Fruit fly (Drosophila melanogaster) whole organism, embryonic: ENCODE measurements around the gene Arpc5.

Experiments
- Abd-B ChIP-seq: fragments of 200-800 bp; sonication (Bioruptor generic); optimal IDR thresholded peaks from 2 replicates; lab custom pipeline; 2018; ENCODE audit warnings: missing biosample characterization, mild to moderate bottlenecking, missing genetic modification characterization, moderate library complexity
- Atf-2 ChIP-seq: fragments of 200-800 bp; sonication (Bioruptor generic); optimal IDR thresholded peaks from 2 replicates; lab custom pipeline; 2016; ENCODE audit warnings: missing biosample characterization, missing genetic modification characterization
- BEAF-32 ChIP-seq: fragments of 200-800 bp; sonication (Bioruptor generic); optimal IDR thresholded peaks from 3 replicates; lab custom pipeline; 2017; ENCODE audit warnings: missing biosample characterization, missing genetic modification characterization, mild to moderate bottlenecking, moderate library complexity, missing genetic modification reagents
- Bgb ChIP-seq: fragments of 200-800 bp; sonication (Bioruptor generic); IDR thresholded peaks from 2 replicates; pipeline ENCODE4 v1.3.6; 2022; ENCODE audit warnings: missing biosample characterization, missing genetic modification characterization; ENCODE audit not compliant: partially characterized antibody
- CG10267 ChIP-seq: fragments of 200-800 bp; sonication (Bioruptor generic); optimal IDR thresholded peaks from 2 replicates; lab custom pipeline; 2018; ENCODE audit warnings: missing biosample characterization, mild to moderate bottlenecking, missing genetic modification characterization, moderate library complexity
- CG12219 ChIP-seq: fragments of 200-800 bp; sonication (Bioruptor generic); optimal IDR thresholded peaks from 3 replicates; lab custom pipeline; 2018; ENCODE audit warnings: missing biosample characterization, mild to moderate bottlenecking, missing genetic modification characterization
- CG12769 ChIP-seq: fragments of 200-800 bp; sonication (Bioruptor generic); optimal IDR thresholded peaks from 2 replicates; lab custom pipeline; 2019; ENCODE audit warnings: missing biosample characterization, mild to moderate bottlenecking, missing genetic modification characterization, moderate library complexity
- CG15269 ChIP-seq: fragments of 200-800 bp; sonication (Bioruptor generic); optimal IDR thresholded peaks from 2 replicates; lab custom pipeline; 2018; ENCODE audit warnings: missing biosample characterization, mild to moderate bottlenecking, missing genetic modification characterization, moderate library complexity
- CG17912 ChIP-seq: fragments of 200-800 bp; sonication (Bioruptor generic); optimal IDR thresholded peaks from 2 replicates; lab custom pipeline; 2018; ENCODE audit warnings: missing biosample characterization, mild to moderate bottlenecking, missing genetic modification characterization
- CG18262 ChIP-seq: fragments of 200-800 bp; optimal IDR thresholded peaks from 3 replicates; lab custom pipeline; 2019; ENCODE audit warnings: missing biosample characterization, mild to moderate bottlenecking, missing genetic modification characterization, moderate library complexity
- CG1832 ChIP-seq: fragments of 200-800 bp; sonication (Bioruptor generic); optimal IDR thresholded peaks from 2 replicates; lab custom pipeline; 2017; ENCODE audit warnings: missing biosample characterization, mild to moderate bottlenecking, missing genetic modification characterization, inconsistent platforms
- CG18476 ChIP-seq: fragments of 200-800 bp; sonication (Bioruptor generic); optimal IDR thresholded peaks from 2 replicates; lab custom pipeline; 2016; ENCODE audit warnings: missing biosample characterization, mild to moderate bottlenecking, missing genetic modification characterization
- CG2199 ChIP-seq: fragments of 200-800 bp; sonication (Bioruptor generic); IDR thresholded peaks from 3 replicates; pipeline ENCODE4 v1.3.6; 2022; ENCODE audit warnings: missing biosample characterization, missing genetic modification characterization
- CG32767 ChIP-seq: fragments of 200-800 bp; sonication (Bioruptor generic); IDR thresholded peaks from 2 replicates; pipeline ENCODE4 v1.3.6; 2022; ENCODE audit warnings: missing biosample characterization, missing genetic modification characterization
- CG34224 ChIP-seq: fragments of 200-800 bp; sonication (Bioruptor generic); IDR thresholded peaks from 3 replicates; pipeline ENCODE4 v1.3.6; 2022; ENCODE audit warnings: missing biosample characterization, missing genetic modification characterization; ENCODE audit not compliant: partially characterized antibody
- CG3847 ChIP-seq: fragments of 200-800 bp; sonication (Bioruptor generic); IDR thresholded peaks from 2 replicates; pipeline ENCODE4 v1.3.6; 2022; ENCODE audit warnings: missing biosample characterization, missing genetic modification characterization
- CG4424 ChIP-seq: fragments of 200-800 bp; sonication (Bioruptor generic); optimal IDR thresholded peaks from 3 replicates; lab custom pipeline; 2016; ENCODE audit warnings: missing biosample characterization, missing genetic modification characterization
- CG4820 ChIP-seq: fragments of 200-800 bp; sonication (Bioruptor generic); optimal IDR thresholded peaks from 3 replicates; lab custom pipeline; 2016; ENCODE audit warnings: missing biosample characterization, missing genetic modification characterization
- CG6791 ChIP-seq: fragments of 200-800 bp; sonication (Bioruptor generic); IDR thresholded peaks from 3 replicates; pipeline ENCODE4 v1.3.6; 2022; ENCODE audit warnings: missing biosample characterization, missing genetic modification characterization; ENCODE audit not compliant: partially characterized antibody
- CkIIα-i1 ChIP-seq: fragments of 200-800 bp; sonication (Bioruptor generic); IDR thresholded peaks from 2 replicates; pipeline ENCODE4 v1.3.6; 2022; ENCODE audit warnings: missing biosample characterization, missing genetic modification characterization
- Deaf1 ChIP-seq: fragments of 200-800 bp; optimal IDR thresholded peaks from 3 replicates; lab custom pipeline; 2019; ENCODE audit warnings: missing biosample characterization, mild to moderate bottlenecking, missing genetic modification characterization, moderate library complexity
- E2f2 ChIP-seq: fragments of 200-800 bp; sonication (Bioruptor generic); IDR thresholded peaks from 2 replicates; pipeline ENCODE4 v1.3.6; 2022; ENCODE audit warnings: missing biosample characterization, missing genetic modification characterization
- HLH4C ChIP-seq: fragments of 200-800 bp; sonication (Bioruptor generic); IDR thresholded peaks from 3 replicates; pipeline ENCODE4 v1.3.6; 2022; ENCODE audit warnings: missing biosample characterization, missing genetic modification characterization; ENCODE audit not compliant: partially characterized antibody
- HLH54F ChIP-seq: fragments of 200-800 bp; sonication (Bioruptor generic); optimal IDR thresholded peaks from 3 replicates; lab custom pipeline; 2016; ENCODE audit warnings: missing biosample characterization, missing genetic modification characterization
- HmgD ChIP-seq: fragments of 200-800 bp; sonication (Bioruptor generic); optimal IDR thresholded peaks from 3 replicates; lab custom pipeline; 2016; ENCODE audit warnings: missing biosample characterization, missing genetic modification characterization
- Lim3 ChIP-seq: fragments of 200-800 bp; sonication (Bioruptor generic); IDR thresholded peaks from 2 replicates; pipeline ENCODE4 v1.3.6; 2022; ENCODE audit warnings: missing biosample characterization, missing genetic modification characterization
- MTF-1 ChIP-seq: fragments of 200-800 bp; sonication (Bioruptor generic); optimal IDR thresholded peaks from 2 replicates; lab custom pipeline; 2018; ENCODE audit warnings: missing biosample characterization, mild to moderate bottlenecking, missing genetic modification characterization, borderline replicate concordance
- Oaz ChIP-seq: fragments of 200-800 bp; sonication (Bioruptor generic); IDR thresholded peaks from 2 replicates; pipeline ENCODE4 v1.3.6; 2022; ENCODE audit warnings: missing biosample characterization, missing genetic modification characterization
- Poxn ChIP-seq: fragments of 200-800 bp; sonication (Bioruptor generic); IDR thresholded peaks from 2 replicates; pipeline ENCODE4 v1.3.6; 2022; ENCODE audit warnings: missing biosample characterization, missing genetic modification characterization
- Rfx ChIP-seq: fragments of 200-800 bp; sonication (Bioruptor generic); IDR thresholded peaks from 2 replicates; pipeline ENCODE4 v1.3.6; 2022; ENCODE audit warnings: missing biosample characterization, missing genetic modification characterization
- Scr ChIP-seq: fragments of 200-800 bp; sonication (Bioruptor generic); IDR thresholded peaks from 2 replicates; pipeline ENCODE4 v1.3.6; 2022; ENCODE audit warnings: missing biosample characterization, missing genetic modification characterization; ENCODE audit not compliant: partially characterized antibody
- Trl ChIP-seq, 3 experiments: fragments of >200 bp in 2 of 3; fragments of 200-800 bp in 1 of 3; sonication (Bioruptor generic) in 1 of 3; optimal IDR thresholded peaks; 2 replicates in 1 of 3; 3 replicates in 2 of 3; lab custom pipeline; 2016 to 2017; ENCODE audit warnings: missing biosample characterization in 1 of 3, missing genetic modification characterization in 1 of 3
- Xrp1 ChIP-seq: fragments of 200-800 bp; sonication (Bioruptor generic); IDR thresholded peaks from 2 replicates; pipeline ENCODE4 v1.3.6; 2022; ENCODE audit warnings: missing biosample characterization, missing genetic modification characterization
- ap ChIP-seq: fragments of 200-800 bp; sonication (Bioruptor generic); IDR thresholded peaks from 2 replicates; pipeline ENCODE4 v1.3.6; 2022; ENCODE audit warnings: missing biosample characterization, missing genetic modification characterization
- caup ChIP-seq: fragments of 200-800 bp; sonication (Bioruptor generic); optimal IDR thresholded peaks from 3 replicates; lab custom pipeline; 2017; ENCODE audit warnings: missing biosample characterization, mild to moderate bottlenecking, missing genetic modification characterization, moderate library complexity; ENCODE audit not compliant: severe bottlenecking
- cg ChIP-seq: fragments of 200-800 bp; sonication (Bioruptor generic); optimal IDR thresholded peaks from 3 replicates; lab custom pipeline; 2019; ENCODE audit warnings: missing biosample characterization, mild to moderate bottlenecking, missing genetic modification characterization, moderate library complexity
- dan ChIP-seq: fragments of 200-800 bp; sonication (Bioruptor generic); IDR thresholded peaks from 2 replicates; pipeline ENCODE4 v1.3.6; 2022; ENCODE audit warnings: missing biosample characterization, missing genetic modification characterization
- dpn ChIP-seq, 2 experiments: fragments of 200-800 bp; sonication (Bioruptor generic); optimal IDR thresholded peaks; 3 replicates each; lab custom pipeline; 2016; ENCODE audit warnings: missing biosample characterization in 2 of 2, missing genetic modification characterization in 2 of 2
- dysf ChIP-seq: fragments of 200-800 bp; sonication (Bioruptor generic); IDR thresholded peaks from 3 replicates; pipeline ENCODE4 v1.3.6; 2022; ENCODE audit warnings: missing biosample characterization, missing genetic modification characterization
- esg ChIP-seq: fragments of 200-800 bp; sonication (Bioruptor generic); conservative IDR thresholded peaks from 2 replicates; pipeline ENCODE4 v1.3.6; 2022; ENCODE audit warnings: missing biosample characterization, missing genetic modification characterization
- ftz-f1 ChIP-seq: fragments of 200-800 bp; sonication (Bioruptor generic); optimal IDR thresholded peaks from 2 replicates; lab custom pipeline; 2016; ENCODE audit warnings: missing biosample characterization, missing genetic modification characterization
- lola ChIP-seq, 3 experiments: fragments of >200 bp in 2 of 3; fragments of 200-800 bp in 1 of 3; sonication (Bioruptor generic) in 1 of 3; optimal IDR thresholded peaks; 2 replicates each; lab custom pipeline; 2017 to 2019; ENCODE audit warnings: missing biosample characterization in 3 of 3, missing genetic modification characterization in 3 of 3, mild to moderate bottlenecking in 1 of 3, moderate library complexity in 1 of 3
- row ChIP-seq: fragments of 200-800 bp; sonication (Bioruptor generic); IDR thresholded peaks from 3 replicates; pipeline ENCODE4 v1.3.6; 2022; ENCODE audit warnings: missing biosample characterization, missing genetic modification characterization
- salm ChIP-seq: fragments of 200-800 bp; sonication (Bioruptor generic); optimal IDR thresholded peaks from 2 replicates; lab custom pipeline; 2018; ENCODE audit warnings: missing biosample characterization, mild to moderate bottlenecking, missing genetic modification characterization
- sens ChIP-seq: fragments of 200-800 bp; sonication (Bioruptor generic); peaks from one replicate; lab custom pipeline; 2016; ENCODE audit warnings: missing biosample characterization, missing genetic modification characterization
- sisA ChIP-seq: fragments of 200-800 bp; sonication (Bioruptor generic); IDR thresholded peaks from 2 replicates; pipeline ENCODE4 v1.3.6; 2022; ENCODE audit warnings: missing biosample characterization, missing genetic modification characterization
- tio ChIP-seq: fragments of 200-800 bp; sonication (Bioruptor generic); optimal IDR thresholded peaks from 2 replicates; lab custom pipeline; 2017; ENCODE audit warnings: missing biosample characterization, missing genetic modification characterization, inconsistent platforms
- zen2 ChIP-seq: fragments of 200-800 bp; sonication (Bioruptor generic); IDR thresholded peaks from 3 replicates; pipeline ENCODE4 v1.3.6; 2022; ENCODE audit warnings: missing biosample characterization, missing genetic modification characterization; ENCODE audit not compliant: partially characterized antibody

Gene Arpc5

dm6 chr2L:2576565-2577360 is 3.3 kb upstream of the Arpc5 start, which contains the start of gene insv:
Gene insv (minus strand): TSS chr2L:2576997.
- TF ChIP-seq dan (GFP tag; lab: Robert Waterston, UW) (no peak), MTF-1 (GFP tag; lab: Kevin White, UChicago) (no peak), Trl (optimal IDR thresholded peaks at IDR 0.05; lab: Kevin White, UChicago) (peak in 1 of 2 experiments; percentile 29), Trl (GFP tag; optimal IDR thresholded peaks at IDR 0.05; lab: Kevin White, UChicago) (no peak), CG12769 (no peak), Oaz (no peak), CG34224 (GFP tag; lab: Robert Waterston, UW) (peak; percentile 52; the same call in 2 of the 3 replicates), tio (GFP tag; lab: Kevin White, UChicago) (no peak), HmgD (no peak), CG4424 (peak; percentile 17), CG18476 (no peak), Atf-2 (GFP tag; lab: Kevin White, UChicago) (no peak), lola (GFP tag; optimal IDR thresholded peaks at IDR 0.05; lab: Kevin White, UChicago) (peak in 1 of 3 experiments; percentile 2), dpn (GFP tag; optimal IDR thresholded peaks at IDR 0.05; lab: Kevin White, UChicago) (no peak), esg (GFP tag; lab: Robert Waterston, UW) (no peak), zen2 (GFP tag; lab: Robert Waterston, UW) (peak; percentile 33; the same call in 1 of the 3 replicates), cg (peak; percentile 70), CG15269 (tag; lab: Kevin White, UChicago) (no peak), Deaf1 (tag; lab: Kevin White, UChicago) (no peak), ap (GFP tag; lab: Robert Waterston, UW) (no peak), caup (GFP tag; lab: Kevin White, UChicago) (no peak), CG32767 (GFP tag; lab: Robert Waterston, UW) (no peak), Lim3 (GFP tag; lab: Robert Waterston, UW) (no peak), Bgb (GFP tag; lab: Robert Waterston, UW) (0 out of 2 replicates have a peak, but pooled peaks have one; percentile 38), CG6791 (GFP tag; lab: Robert Waterston, UW) (0 out of 3 replicates have a peak, but pooled peaks have one; percentile 48), CkIIα-i1 (GFP tag; lab: Robert Waterston, UW) (no peak), CG17912 (GFP tag; lab: Kevin White, UChicago) (no peak), CG10267 (tag; lab: Kevin White, UChicago) (no peak), dysf (GFP tag; lab: Robert Waterston, UW) (no peak), BEAF-32 (GFP tag; lab: Kevin White, UChicago) (peak; percentile 60), row (GFP tag; lab: Robert Waterston, UW) (peak; percentile 68), sens (GFP tag; lab: Kevin White, UChicago) (peak; percentile 36), CG4820 (GFP tag; lab: Kevin White, UChicago) (no peak), Poxn (GFP tag; lab: Robert Waterston, UW) (no peak), ftz-f1 (GFP tag; lab: Kevin White, UChicago) (no peak), CG2199 (no peak), Rfx (GFP tag; lab: Robert Waterston, UW) (peak; percentile 46; the same call in 1 of the 2 replicates), Abd-B (GFP tag; lab: Kevin White, UChicago) (no peak), CG12219 (GFP tag; lab: Kevin White, UChicago) (no peak), sisA (GFP tag; lab: Robert Waterston, UW) (no peak), E2f2 (0 out of 2 replicates have a peak, but pooled peaks have one; percentile 9), Scr (peak; percentile 70), CG1832 (no peak), CG18262 (tag; lab: Kevin White, UChicago) (peak; percentile 13), HLH54F (GFP tag; lab: Kevin White, UChicago) (peak; percentile 3), HLH4C (peak; percentile 60; the same call in 2 of the 3 replicates), salm (no peak), CG3847 (0 out of 2 replicates have a peak, but pooled peaks have one; percentile 7), Xrp1 (GFP tag; lab: Robert Waterston, UW) (no peak)
